Fruit fly (Drosophila melanogaster) whole organism, embryonic: ENCODE data around the gene CG14006.

Source experiments
- B-H1 ChIP-seq: fragments of 200-800 bp; sonication (Bioruptor generic); IDR thresholded peaks from 3 replicates; pipeline ENCODE4 v1.3.6; 2022; ENCODE audit warnings: missing biosample characterization, missing genetic modification characterization
- Blimp-1 ChIP-seq: fragments of 200-800 bp; sonication (Bioruptor generic); optimal IDR thresholded peaks from 3 replicates; lab custom pipeline; 2018; ENCODE audit warnings: missing biosample characterization, missing genetic modification characterization, mild to moderate bottlenecking, moderate library complexity, missing genetic modification reagents
- CG11504 ChIP-seq: fragments of 200-800 bp; sonication (Bioruptor generic); optimal IDR thresholded peaks from 3 replicates; lab custom pipeline; 2019; ENCODE audit warnings: missing biosample characterization, mild to moderate bottlenecking, missing genetic modification characterization, moderate library complexity
- CG12769 ChIP-seq: fragments of 200-800 bp; sonication (Bioruptor generic); optimal IDR thresholded peaks from 2 replicates; lab custom pipeline; 2019; ENCODE audit warnings: missing biosample characterization, mild to moderate bottlenecking, missing genetic modification characterization, moderate library complexity
- CG14014 ChIP-seq: fragments of 200-800 bp; sonication (Bioruptor generic); IDR thresholded peaks from 2 replicates; pipeline ENCODE4 v1.3.6; 2022; ENCODE audit warnings: missing biosample characterization, missing genetic modification characterization
- CG14710 ChIP-seq: fragments of 200-800 bp; sonication (Bioruptor generic); optimal IDR thresholded peaks from 3 replicates; lab custom pipeline; 2019; ENCODE audit warnings: missing biosample characterization, mild to moderate bottlenecking, missing genetic modification characterization, moderate library complexity
- CG16863 ChIP-seq: fragments of 200-800 bp; sonication (Bioruptor generic); optimal IDR thresholded peaks from 3 replicates; lab custom pipeline; 2016; ENCODE audit warnings: missing biosample characterization, missing genetic modification characterization
- CG17361 ChIP-seq: fragments of 200-800 bp; sonication (Bioruptor generic); IDR thresholded peaks from 3 replicates; pipeline ENCODE4 v1.3.6; 2022; ENCODE audit warnings: missing biosample characterization, missing genetic modification characterization
- CG18262 ChIP-seq: fragments of 200-800 bp; optimal IDR thresholded peaks from 3 replicates; lab custom pipeline; 2019; ENCODE audit warnings: missing biosample characterization, mild to moderate bottlenecking, missing genetic modification characterization, moderate library complexity
- CG31441 ChIP-seq: fragments of 200-800 bp; sonication (Bioruptor generic); IDR thresholded peaks from 2 replicates; pipeline ENCODE4 v1.3.6; 2022; ENCODE audit warnings: missing biosample characterization, missing genetic modification characterization
- CG32532 ChIP-seq: fragments of 200-800 bp; sonication (Bioruptor generic); IDR thresholded peaks from 2 replicates; pipeline ENCODE4 v1.3.6; 2022; ENCODE audit warnings: missing biosample characterization, missing genetic modification characterization
- CG4424 ChIP-seq: fragments of 200-800 bp; sonication (Bioruptor generic); optimal IDR thresholded peaks from 3 replicates; lab custom pipeline; 2016; ENCODE audit warnings: missing biosample characterization, missing genetic modification characterization
- CG5953 ChIP-seq: fragments of 200-800 bp; sonication (Bioruptor generic); IDR thresholded peaks from 2 replicates; pipeline ENCODE4 v1.3.6; 2022; ENCODE audit warnings: missing biosample characterization, missing genetic modification characterization
- CG6175 ChIP-seq: fragments of 200-800 bp; sonication (Bioruptor generic); IDR thresholded peaks from 3 replicates; pipeline ENCODE4 v1.3.6; 2022; ENCODE audit warnings: missing biosample characterization, missing genetic modification characterization
- CG6683 ChIP-seq: fragments of 200-800 bp; sonication (Bioruptor generic); optimal IDR thresholded peaks from 2 replicates; lab custom pipeline; 2017; ENCODE audit warnings: missing biosample characterization, mild to moderate bottlenecking, missing genetic modification characterization, missing genetic modification reagents
- CG6791 ChIP-seq: fragments of 200-800 bp; sonication (Bioruptor generic); IDR thresholded peaks from 3 replicates; pipeline ENCODE4 v1.3.6; 2022; ENCODE audit warnings: missing biosample characterization, missing genetic modification characterization; ENCODE audit not compliant: partially characterized antibody
- CG8388 ChIP-seq: fragments of 200-800 bp; sonication (Bioruptor generic); optimal IDR thresholded peaks from 2 replicates; lab custom pipeline; 2019; ENCODE audit warnings: missing biosample characterization, mild to moderate bottlenecking, missing genetic modification characterization, moderate library complexity
- CG9215 ChIP-seq: fragments of 200-800 bp; sonication (Bioruptor generic); IDR thresholded peaks from 2 replicates; pipeline ENCODE4 v1.3.6; 2022; ENCODE audit warnings: missing biosample characterization, missing genetic modification characterization
- Drgx ChIP-seq: fragments of 200-800 bp; sonication (Bioruptor generic); IDR thresholded peaks from 2 replicates; pipeline ENCODE4 v1.3.6; 2022; ENCODE audit warnings: missing biosample characterization, missing genetic modification characterization
- Ets65A ChIP-seq: fragments of 200-800 bp; sonication (Bioruptor generic); peaks from one replicate; lab custom pipeline; 2016; ENCODE audit warnings: missing biosample characterization, missing genetic modification characterization
- H2.0 ChIP-seq: fragments of 200-800 bp; sonication (Bioruptor generic); IDR thresholded peaks from 2 replicates; pipeline ENCODE4 v1.3.6; 2022; ENCODE audit warnings: missing biosample characterization, missing genetic modification characterization
- Jarid2 ChIP-seq: fragments of 200-800 bp; sonication (Bioruptor generic); optimal IDR thresholded peaks from 3 replicates; lab custom pipeline; 2017; ENCODE audit warnings: mild to moderate bottlenecking, missing biosample characterization, missing genetic modification reagents, missing genetic modification characterization
- Med ChIP-seq: fragments of 200-800 bp; sonication (Bioruptor generic); peaks from one replicate; lab custom pipeline; 2016; ENCODE audit warnings: missing biosample characterization, missing genetic modification characterization, mild to moderate bottlenecking, inconsistent platforms, moderate library complexity
- Mrtf ChIP-seq: fragments of 200-800 bp; sonication (Bioruptor generic); IDR thresholded peaks from 3 replicates; pipeline ENCODE4 v1.3.6; 2022; ENCODE audit warnings: missing biosample characterization, missing genetic modification characterization
- Neu2 ChIP-seq: fragments of 200-800 bp; sonication (Bioruptor generic); optimal IDR thresholded peaks from 3 replicates; lab custom pipeline; 2016; ENCODE audit warnings: missing biosample characterization, missing genetic modification characterization, borderline replicate concordance
- Sox100B ChIP-seq: fragments of 200-800 bp; sonication (Bioruptor generic); optimal IDR thresholded peaks from 3 replicates; lab custom pipeline; 2018; ENCODE audit warnings: missing biosample characterization, mild to moderate bottlenecking, missing genetic modification characterization
- Sox102F ChIP-seq: fragments of 200-800 bp; sonication (Bioruptor generic); optimal IDR thresholded peaks from 2 replicates; lab custom pipeline; 2018; ENCODE audit warnings: missing biosample characterization, mild to moderate bottlenecking, missing genetic modification characterization, moderate library complexity
- Xrp1 ChIP-seq: fragments of 200-800 bp; sonication (Bioruptor generic); IDR thresholded peaks from 2 replicates; pipeline ENCODE4 v1.3.6; 2022; ENCODE audit warnings: missing biosample characterization, missing genetic modification characterization
- al ChIP-seq: fragments of 200-800 bp; sonication (Bioruptor generic); IDR thresholded peaks from 2 replicates; pipeline ENCODE4 v1.3.6; 2022; ENCODE audit warnings: missing biosample characterization, missing genetic modification characterization
- bab2 ChIP-seq: fragments of 200-800 bp; sonication (Bioruptor generic); optimal IDR thresholded peaks from 2 replicates; lab custom pipeline; 2016; ENCODE audit warnings: missing biosample characterization, missing genetic modification characterization
- cad ChIP-seq: fragments of >200 bp; optimal IDR thresholded peaks from 2 replicates; lab custom pipeline; 2017; ENCODE audit warnings: missing biosample characterization, missing genetic modification characterization
- caup ChIP-seq: fragments of 200-800 bp; sonication (Bioruptor generic); optimal IDR thresholded peaks from 3 replicates; lab custom pipeline; 2017; ENCODE audit warnings: missing biosample characterization, mild to moderate bottlenecking, missing genetic modification characterization, moderate library complexity; ENCODE audit not compliant: severe bottlenecking
- chinmo ChIP-seq: fragments of 200-800 bp; sonication (Bioruptor generic); IDR thresholded peaks from 4 replicates; pipeline ENCODE4 v1.3.6; 2022; ENCODE audit warnings: missing biosample characterization, missing genetic modification characterization; ENCODE audit not compliant: partially characterized antibody
- ci ChIP-seq: fragments of 200-800 bp; sonication (Bioruptor generic); IDR thresholded peaks from 3 replicates; pipeline ENCODE4 v1.3.6; 2022; ENCODE audit warnings: missing biosample characterization, missing genetic modification characterization
- dmrt99B ChIP-seq: fragments of 200-800 bp; sonication (Bioruptor generic); optimal IDR thresholded peaks from 2 replicates; lab custom pipeline; 2018; ENCODE audit warnings: missing biosample characterization, mild to moderate bottlenecking, missing genetic modification characterization, moderate library complexity
- fd3F ChIP-seq: fragments of 200-800 bp; sonication (Bioruptor generic); optimal IDR thresholded peaks from 2 replicates; lab custom pipeline; 2018; ENCODE audit warnings: missing biosample characterization, mild to moderate bottlenecking, missing genetic modification characterization, moderate library complexity
- fd96Cb ChIP-seq: fragments of 200-800 bp; sonication (Bioruptor generic); optimal IDR thresholded peaks from 2 replicates; lab custom pipeline; 2018; ENCODE audit warnings: missing biosample characterization, mild to moderate bottlenecking, missing genetic modification characterization, moderate library complexity
- ftz-f1 ChIP-seq: fragments of 200-800 bp; sonication (Bioruptor generic); optimal IDR thresholded peaks from 2 replicates; lab custom pipeline; 2016; ENCODE audit warnings: missing biosample characterization, missing genetic modification characterization
- gsb ChIP-seq: fragments of 200-800 bp; sonication (Bioruptor generic); IDR thresholded peaks from 2 replicates; pipeline ENCODE4 v1.3.6; 2022; ENCODE audit warnings: missing biosample characterization, missing genetic modification characterization
- gt ChIP-seq: fragments of 200-800 bp; sonication (Bioruptor generic); IDR thresholded peaks from 2 replicates; pipeline ENCODE4 v1.3.6; 2022; ENCODE audit warnings: missing biosample characterization, missing genetic modification characterization
- ind ChIP-seq: fragments of 200-800 bp; sonication (Bioruptor generic); optimal IDR thresholded peaks from 3 replicates; lab custom pipeline; 2016; ENCODE audit warnings: missing biosample characterization, missing genetic modification characterization
- lmd ChIP-seq: fragments of 200-800 bp; sonication (Bioruptor generic); IDR thresholded peaks from 2 replicates; pipeline ENCODE4 v1.3.6; 2022; ENCODE audit warnings: missing biosample characterization, missing genetic modification characterization
- nmo ChIP-seq: fragments of 200-800 bp; sonication (Bioruptor generic); optimal IDR thresholded peaks from 2 replicates; lab custom pipeline; 2018; ENCODE audit warnings: missing biosample characterization, mild to moderate bottlenecking, missing genetic modification characterization, moderate library complexity
- otp ChIP-seq: fragments of 200-800 bp; sonication (Bioruptor generic); IDR thresholded peaks from 3 replicates; pipeline ENCODE4, ENCODE4 v1.3.6; 2022; ENCODE audit warnings: missing biosample characterization, missing genetic modification characterization
- phol ChIP-seq: fragments of 200-800 bp; sonication (Bioruptor generic); optimal IDR thresholded peaks from 3 replicates; lab custom pipeline; 2018; ENCODE audit warnings: missing biosample characterization, mild to moderate bottlenecking, missing genetic modification characterization, moderate library complexity
- pnt ChIP-seq: fragments of 200-800 bp; sonication (Bioruptor generic); optimal IDR thresholded peaks from 3 replicates; lab custom pipeline; 2016; ENCODE audit warnings: missing biosample characterization, missing genetic modification characterization
- prd ChIP-seq, 3 experiments: fragments of >200 bp in 2 of 3; fragments of 200-800 bp in 1 of 3; sonication (Bioruptor generic) in 1 of 3; optimal IDR thresholded peaks in 2 of 3; IDR thresholded peaks in 1 of 3; 2 replicates in 2 of 3; 3 replicates in 1 of 3; pipeline versions ENCODE4 v1.3.6 to Lab custom; 2017 to 2022; ENCODE audit warnings: missing biosample characterization in 1 of 3, missing genetic modification characterization in 1 of 3
- sens ChIP-seq: fragments of 200-800 bp; sonication (Bioruptor generic); peaks from one replicate; lab custom pipeline; 2016; ENCODE audit warnings: missing biosample characterization, missing genetic modification characterization
- z ChIP-seq: fragments of 200-800 bp; sonication (Bioruptor generic); IDR thresholded peaks from 3 replicates; pipeline ENCODE4 v1.3.6; 2022; ENCODE audit warnings: missing biosample characterization, missing genetic modification characterization

The CG14006 gene

DNA sequence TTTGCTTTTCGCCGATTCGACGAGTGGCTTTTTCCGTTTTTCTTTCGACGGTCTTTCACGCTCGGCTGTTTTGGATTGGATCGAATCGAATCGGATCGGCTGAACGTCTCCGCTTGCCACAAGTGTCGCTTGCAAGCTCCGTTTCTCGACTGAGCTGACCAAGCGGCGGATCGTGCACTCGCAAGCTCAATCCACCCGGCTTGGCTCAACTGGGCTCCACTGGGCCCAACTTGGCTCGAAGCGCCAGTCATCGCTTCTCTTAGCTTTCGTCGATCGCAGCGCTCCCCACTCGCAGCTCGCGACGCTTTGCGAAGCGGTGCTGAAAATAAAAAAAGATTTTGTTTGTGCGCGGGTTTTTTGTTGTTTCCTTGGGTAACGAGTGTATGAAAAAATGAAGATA, 12.1 kb upstream of the CG14006 start (continued):
- peak; percentile 62; the same call in 1 of the 4 replicates for TF ChIP-seq chinmo (GFP tag; lab: Robert Waterston, UW)
- TF ChIP-seq CG14014 (GFP tag; lab: Robert Waterston, UW): no peak
- no peak for TF ChIP-seq H2.0 (GFP tag; lab: Robert Waterston, UW)
- 0 out of 3 replicates have a peak, but pooled peaks have one; percentile 33 for TF ChIP-seq ci (GFP tag; lab: Robert Waterston, UW)
- 0 out of 2 replicates have a peak, but pooled peaks have one; percentile 7 for TF ChIP-seq CG5953 (GFP tag; lab: Robert Waterston, UW)
- peak; percentile 43; the same call in 1 of the 3 replicates for TF ChIP-seq CG6175
- peak; percentile 23 for TF ChIP-seq CG12769 (tag; lab: Kevin White, UChicago)
- no peak for TF ChIP-seq caup (GFP tag; lab: Kevin White, UChicago)
- TF ChIP-seq otp: 0 out of 3 replicates have a peak, but pooled peaks have one; percentile 20
- peak; percentile 66; the same call in 1 of the 3 replicates for TF ChIP-seq z (GFP tag; lab: Robert Waterston, UW)
- TF ChIP-seq pnt (GFP tag; lab: Kevin White, UChicago): no peak
- peak; percentile 9 for TF ChIP-seq Med (GFP tag; lab: Kevin White, UChicago)
- no peak for TF ChIP-seq CG9215 (GFP tag; lab: Robert Waterston, UW)
- peak; percentile 40; the same call in 1 of the 2 replicates for TF ChIP-seq CG32532 (GFP tag; lab: Robert Waterston, UW)
- TF ChIP-seq Drgx (GFP tag; lab: Robert Waterston, UW): peak; percentile 49; the same call in 1 of the 2 replicates
- TF ChIP-seq Mrtf (GFP tag; lab: Robert Waterston, UW): no peak
- no peak for TF ChIP-seq CG6683 (GFP tag; lab: Kevin White, UChicago)
- no peak for TF ChIP-seq bab2 (GFP tag; lab: Kevin White, UChicago)

DNA sequence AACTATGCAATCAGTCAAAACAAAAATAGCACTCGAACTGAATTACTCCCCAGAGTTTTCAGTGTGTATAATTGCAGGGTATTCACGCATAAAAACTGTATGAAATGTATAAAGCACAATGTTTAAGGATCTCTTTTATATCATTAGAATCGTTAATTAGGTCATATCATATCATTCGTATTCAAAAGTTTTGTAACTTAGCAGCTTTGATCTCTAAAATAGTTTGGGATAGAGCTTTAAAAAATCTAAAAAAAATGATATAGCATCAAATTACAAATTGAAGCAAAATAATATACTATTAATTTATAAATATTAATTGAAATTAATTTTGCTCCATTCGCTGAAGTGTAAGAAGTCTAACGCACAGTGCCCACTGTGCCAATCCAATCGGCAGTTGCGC, 1.8 kb upstream of the CG14006 start:
- TF ChIP-seq ind (peak; percentile 16), CG14710 (tag; lab: Kevin White, UChicago) (peak; percentile 21), fd3F (GFP tag; lab: Kevin White, UChicago) (no peak), CG16863 (GFP tag; lab: Kevin White, UChicago) (no peak), Blimp-1 (GFP tag; lab: Kevin White, UChicago) (peak; percentile 38), CG8388 (peak; percentile 23), Ets65A (GFP tag; lab: Kevin White, UChicago) (peak; percentile 6), Jarid2 (GFP tag; lab: Kevin White, UChicago) (no peak), Neu2 (GFP tag; lab: Kevin White, UChicago) (no peak), prd (optimal IDR thresholded peaks at IDR 0.05; lab: Kevin White, UChicago) (no peak), prd (GFP tag; IDR thresholded peaks at IDR 0.05; lab: Robert Waterston, UW) (no peak), dmrt99B (tag; lab: Kevin White, UChicago) (peak; percentile 31), CG6791 (GFP tag; lab: Robert Waterston, UW) (no peak), Sox100B (GFP tag; lab: Kevin White, UChicago) (peak; percentile 34), ftz-f1 (GFP tag; lab: Kevin White, UChicago) (no peak), Sox102F (peak; percentile 19), phol (tag; lab: Kevin White, UChicago) (peak; percentile 33), gt (GFP tag; lab: Robert Waterston, UW) (no peak), CG11504 (peak; percentile 34), Xrp1 (GFP tag; lab: Robert Waterston, UW) (peak; percentile 8; the same call in 1 of the 2 replicates), al (GFP tag; lab: Robert Waterston, UW) (no peak), gsb (GFP tag; lab: Robert Waterston, UW) (no peak), cad (GFP tag; lab: Kevin White, UChicago) (no peak), CG4424 (GFP tag; lab: Kevin White, UChicago) (peak; percentile 16), B-H1 (GFP tag; lab: Robert Waterston, UW) (no peak), sens (GFP tag; lab: Kevin White, UChicago) (peak; percentile 62), CG31441 (GFP tag; lab: Robert Waterston, UW) (peak; percentile 55; the same call in 1 of the 2 replicates), fd96Cb (tag; lab: Kevin White, UChicago) (peak; percentile 13), CG18262 (tag; lab: Kevin White, UChicago) (peak; percentile 64), lmd (no peak), CG17361 (GFP tag; lab: Robert Waterston, UW) (peak; percentile 71), nmo (GFP tag; lab: Kevin White, UChicago) (peak; percentile 3)
